Worm (Caenorhabditis elegans) whole organism, L4 larva: ENCODE results near the gene D1014.7.

Source experiments
- R02D3.7 ChIP-seq: fragments of 150-350 bp; sonication (generic microtip); optimal IDR thresholded peaks from 3 replicates; lab custom pipeline; 2014; ENCODE audit warnings: missing biosample characterization, missing genetic modification characterization
- ceh-62 ChIP-seq: sonication (generic microtip); optimal IDR thresholded peaks from 2 replicates; lab custom pipeline; 2017; ENCODE audit warnings: missing biosample characterization, missing genetic modification characterization
- dpl-1 ChIP-seq: fragments of 150-350 bp; optimal IDR thresholded peaks from 2 replicates; lab custom pipeline; 2014; ENCODE audit warnings: missing biosample characterization, missing genetic modification reagents, missing genetic modification characterization
- fkh-10 ChIP-seq: fragments of 150-350 bp; optimal IDR thresholded peaks from 2 replicates; lab custom pipeline; 2014; ENCODE audit warnings: missing biosample characterization, missing genetic modification reagents, missing genetic modification characterization
- hlh-30 ChIP-seq: sonication (generic microtip); optimal IDR thresholded peaks from 2 replicates; lab custom pipeline; 2017; ENCODE audit warnings: antibody characterized with exemption, mild to moderate bottlenecking, missing genetic modification characterization, missing compliant biosample characterization; ENCODE audit not compliant: insufficient read depth
- hmg-1.1 ChIP-seq: fragments of 200-800 bp; sonication (Bioruptor generic); IDR thresholded peaks from 2 replicates; pipeline ENCODE4 v1.3.6; 2022; ENCODE audit warnings: missing genetic modification reagents, missing genetic modification characterization, missing compliant biosample characterization
- lir-3 ChIP-seq: sonication (generic microtip); optimal IDR thresholded peaks from 2 replicates; lab custom pipeline; 2016; ENCODE audit warnings: mild to moderate bottlenecking, missing genetic modification characterization, missing compliant biosample characterization
- mxl-2 ChIP-seq: fragments of 200-800 bp; sonication (Bioruptor generic); conservative IDR thresholded peaks from 2 replicates; pipeline ENCODE4 v1.3.6; 2022; ENCODE audit warnings: missing genetic modification reagents, missing genetic modification characterization, missing compliant biosample characterization
- nhr-28 ChIP-seq: fragments of 150-350 bp; optimal IDR thresholded peaks from 2 replicates; lab custom pipeline; 2014; ENCODE audit warnings: missing biosample characterization, missing genetic modification characterization
- pha-4 ChIP-seq, 2 experiments: fragments of 150-350 bp in 1 of 2; fragments of 200-800 bp in 1 of 2; sonication (Bioruptor generic) in 1 of 2; IDR thresholded peaks in 1 of 2; optimal IDR thresholded peaks in 1 of 2; 2 replicates each; pipeline versions ENCODE4 v1.3.6 to Lab custom; 2014 to 2022; ENCODE audit warnings: missing genetic modification characterization in 2 of 2, missing genetic modification reagents in 2 of 2, missing biosample characterization in 1 of 2, missing compliant biosample characterization in 1 of 2
- skn-1 ChIP-seq: fragments of 150-350 bp; optimal IDR thresholded peaks from 2 replicates; lab custom pipeline; 2014; ENCODE audit warnings: missing biosample characterization, missing genetic modification characterization
- zip-2 ChIP-seq: fragments of 150-350 bp; optimal IDR thresholded peaks from 2 replicates; lab custom pipeline; 2014; ENCODE audit warnings: missing biosample characterization, missing genetic modification characterization

ce11 chrV:8099306-8099705, 18.8 kb upstream of the D1014.7 start, which contains the start of gene sdz-23:
- TF ChIP-seq zip-2 (tag; lab: Kevin White, UChicago): no peak
- TF ChIP-seq pha-4 (GFP tag; IDR thresholded peaks at IDR 0.05; lab: Robert Waterston, UW): no peak
- no peak for TF ChIP-seq pha-4 (tag; optimal IDR thresholded peaks at IDR 0.05; lab: Kevin White, UChicago)
- no peak for TF ChIP-seq lir-3 (tag; lab: Kevin White, UChicago)
- no peak for TF ChIP-seq hmg-1.1 (GFP tag; lab: Robert Waterston, UW)
- TF ChIP-seq dpl-1 (GFP tag; lab: Kevin White, UChicago): no peak
- no peak for TF ChIP-seq fkh-10 (GFP tag; lab: Kevin White, UChicago)
- no peak for TF ChIP-seq mxl-2 (GFP tag; lab: Robert Waterston, UW)
- TF ChIP-seq R02D3.7 (tag; lab: Kevin White, UChicago): no peak
- no peak for TF ChIP-seq skn-1 (tag; lab: Kevin White, UChicago)
- no peak for TF ChIP-seq ceh-62 (tag; lab: Kevin White, UChicago)
- no peak for TF ChIP-seq nhr-28 (tag; lab: Kevin White, UChicago)
- no peak for TF ChIP-seq hlh-30
